Worm (Caenorhabditis elegans) whole organism, L4/young adult: ENCODE data around the gene elo-4.
A peak's percentile ranks its signal among the peaks of the same experiment; 100 is the strongest.

Experiments used
- W03F9.2 ChIP-seq: fragments of 150-350 bp; optimal IDR thresholded peaks from 2 replicates; lab custom pipeline; 2014; ENCODE audit warnings: missing biosample characterization, missing genetic modification characterization
- dao-5 ChIP-seq: sonication (generic microtip); optimal IDR thresholded peaks from 2 replicates; lab custom pipeline; 2016; ENCODE audit warnings: missing genotype, missing genetic modification characterization, moderate library complexity, missing compliant biosample characterization
- him-1 ChIP-seq: sonication (generic microtip); optimal IDR thresholded peaks from 2 replicates; lab custom pipeline; 2016; ENCODE audit warnings: missing genotype, missing genetic modification reagents, missing genetic modification characterization, missing compliant biosample characterization

elo-4 gene

DNA sequence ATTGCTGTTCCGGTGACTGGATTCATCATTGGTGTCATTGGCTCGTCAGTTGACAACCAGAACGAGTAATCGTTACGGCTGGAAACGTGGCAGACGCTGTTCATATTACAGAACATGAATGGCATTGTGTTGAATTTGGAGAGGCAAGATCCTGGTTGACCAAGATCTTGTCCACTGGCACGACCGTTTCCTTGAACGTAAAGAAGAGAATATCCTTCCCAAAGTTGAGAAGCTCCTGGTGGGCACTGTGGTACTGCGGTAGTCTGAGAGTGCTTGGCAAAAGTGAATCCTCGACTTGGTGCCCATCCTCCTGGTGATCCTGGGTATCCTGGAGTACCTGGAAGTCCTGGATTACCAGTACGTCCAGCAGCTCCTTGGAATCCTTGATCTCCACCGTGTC, 3.9 kb upstream of the elo-4 start:
- no peak for TF ChIP-seq W03F9.2

DNA sequence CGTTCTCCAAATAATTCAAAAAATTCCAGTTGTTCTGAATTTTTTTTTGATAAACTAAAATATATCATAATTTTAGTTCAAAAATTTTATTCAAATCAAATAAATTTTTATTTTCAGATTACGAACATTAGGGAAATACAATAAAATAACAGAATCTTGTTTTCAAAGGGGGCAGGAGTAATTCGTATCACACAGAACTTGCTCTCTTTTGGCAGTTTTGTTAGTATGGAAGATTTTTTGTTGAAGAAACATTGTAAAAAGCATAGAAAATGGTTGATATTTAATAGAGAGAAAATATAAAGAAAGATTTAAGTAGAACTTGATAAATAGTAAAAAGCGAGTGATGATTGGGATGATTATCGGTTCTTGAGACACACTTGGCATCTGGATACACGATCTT, 2.7 kb upstream of the elo-4 start:
- TF ChIP-seq dao-5 (tag; lab: Kevin White, UChicago) (no peak), him-1 (no peak), W03F9.2 (no peak)

DNA sequence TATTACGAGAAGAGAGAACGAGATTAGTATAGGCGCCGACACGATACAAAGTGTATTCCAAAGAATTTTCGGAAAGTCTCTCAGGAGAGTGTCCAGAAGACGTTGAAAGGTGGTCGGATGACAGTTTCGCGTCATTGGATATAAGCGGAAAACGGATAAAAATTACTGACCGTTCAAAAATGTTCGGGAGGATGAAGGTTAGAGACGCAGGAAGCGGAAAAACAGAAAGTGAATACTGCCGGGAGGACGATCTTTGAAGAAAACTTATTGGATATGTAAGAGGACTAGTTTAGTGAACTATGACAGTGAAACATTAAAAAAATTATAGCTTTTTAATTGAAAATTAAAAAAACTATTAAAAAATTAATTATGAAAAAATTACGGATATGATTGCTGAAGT, 1.0 kb upstream of the elo-4 start:
- no peak for TF ChIP-seq W03F9.2
- TF ChIP-seq him-1 = no peak
- no peak for TF ChIP-seq dao-5 (tag; lab: Kevin White, UChicago)

DNA sequence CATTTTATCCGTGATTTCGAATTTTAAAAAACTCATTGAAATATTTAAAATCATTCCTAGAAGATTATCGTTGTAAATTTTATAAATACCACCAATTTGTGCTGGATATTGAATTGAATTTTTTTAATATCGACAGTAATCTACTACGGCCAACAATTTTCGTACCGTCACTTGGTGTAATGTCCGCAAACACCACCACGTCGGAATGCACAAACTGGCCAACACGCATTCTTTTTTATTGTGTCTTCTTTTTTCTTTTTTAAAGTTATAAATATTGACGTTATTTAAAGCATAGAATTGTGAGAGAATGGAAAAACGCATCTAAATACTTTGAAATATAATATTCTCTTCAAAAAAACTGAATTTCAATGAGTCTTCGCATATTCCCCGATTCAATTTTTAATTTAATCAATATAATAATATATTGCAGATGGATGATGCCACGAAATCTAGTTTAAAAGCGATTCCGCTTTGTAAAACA, 3.0 kb downstream of the elo-4 start, which contains the start of gene ufc-1:
TSS of gene ufc-1 (plus strand) at position 431 of the 481 bp plus-strand sequence.
- TF ChIP-seq dao-5 (tag; lab: Kevin White, UChicago) = no peak
- TF ChIP-seq W03F9.2 = peak; percentile 22

DNA sequence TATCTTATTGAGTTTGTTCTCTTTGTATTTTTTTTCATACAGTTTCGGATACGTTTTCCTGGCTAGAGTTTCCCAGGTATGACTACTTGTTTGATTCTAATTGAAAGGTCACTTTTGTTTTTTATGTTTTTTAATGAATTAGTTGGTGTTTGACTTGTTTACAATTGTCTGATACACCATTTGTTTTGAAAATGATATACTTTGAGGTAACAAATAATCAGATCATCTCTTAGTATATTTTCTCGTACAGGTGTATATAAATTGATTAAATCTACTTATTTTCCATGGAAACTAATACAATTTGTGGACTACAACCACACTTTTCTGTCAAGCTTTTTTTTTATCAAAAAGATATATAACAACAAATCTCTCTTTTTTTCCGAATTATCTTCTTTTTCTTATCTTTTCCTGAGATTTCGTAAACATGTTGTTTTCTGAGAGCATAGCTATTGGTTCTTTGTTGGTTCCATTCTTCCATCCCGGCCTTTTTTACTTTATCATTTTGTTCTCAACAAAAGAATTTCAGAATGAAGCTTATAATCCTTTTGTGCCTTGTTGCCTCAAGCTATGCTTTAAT, 4.2 kb downstream of the elo-4 start, which contains the start of gene ttr-5:
TSS of gene ttr-5 (plus strand) at position 527 of the 577 bp plus-strand sequence.
- no peak for TF ChIP-seq dao-5 (tag; lab: Kevin White, UChicago)
- TF ChIP-seq him-1 = no peak
- TF ChIP-seq W03F9.2 = no peak

DNA sequence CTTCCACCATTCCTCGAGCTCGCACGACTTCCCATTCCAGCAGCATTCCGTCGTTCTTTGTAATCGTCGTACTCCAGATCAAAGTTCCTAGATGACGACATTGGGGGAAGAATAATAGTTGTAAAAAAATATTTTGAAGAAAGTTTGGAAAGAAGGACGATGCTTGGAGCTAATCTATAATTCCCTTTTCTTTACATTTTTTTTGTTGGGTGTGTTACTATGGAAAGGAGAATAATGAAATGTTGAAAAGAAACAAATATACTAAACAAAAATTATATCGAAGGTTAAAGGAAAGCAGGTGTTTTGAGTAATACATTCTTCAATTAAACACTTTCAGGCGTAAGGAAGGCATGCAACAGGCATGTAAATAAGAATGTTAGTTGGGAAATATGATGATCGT, 4.8 kb downstream of the elo-4 start, which contains the start of gene C40H1.3:
TSS of gene C40H1.3 (minus strand) at position 101 of the 400 bp plus-strand sequence.
- no peak for TF ChIP-seq him-1
- no peak for TF ChIP-seq W03F9.2
- no peak for TF ChIP-seq dao-5 (tag; lab: Kevin White, UChicago)

DNA sequence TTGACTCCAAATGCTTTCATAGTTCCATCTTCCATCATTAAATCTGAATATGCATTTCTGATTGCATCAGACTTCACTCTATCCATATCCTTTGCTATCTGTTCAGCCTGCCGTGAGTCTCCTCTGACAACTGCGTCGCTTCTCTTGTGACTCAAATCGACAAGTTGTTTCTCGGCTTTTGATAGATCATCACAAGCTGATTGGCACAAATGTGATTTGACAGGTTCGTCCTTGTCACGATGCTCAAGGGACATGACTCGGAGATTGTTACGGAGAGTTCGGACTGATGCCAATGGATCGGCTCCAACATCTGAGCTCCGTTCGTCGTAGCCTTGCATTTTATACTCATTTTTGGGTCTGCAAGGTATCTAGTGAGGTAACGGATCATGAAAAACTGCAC, 5.3 kb downstream of the elo-4 start:
- no peak for TF ChIP-seq dao-5 (tag; lab: Kevin White, UChicago)
- TF ChIP-seq him-1 = no peak
- TF ChIP-seq W03F9.2 = no peak

DNA sequence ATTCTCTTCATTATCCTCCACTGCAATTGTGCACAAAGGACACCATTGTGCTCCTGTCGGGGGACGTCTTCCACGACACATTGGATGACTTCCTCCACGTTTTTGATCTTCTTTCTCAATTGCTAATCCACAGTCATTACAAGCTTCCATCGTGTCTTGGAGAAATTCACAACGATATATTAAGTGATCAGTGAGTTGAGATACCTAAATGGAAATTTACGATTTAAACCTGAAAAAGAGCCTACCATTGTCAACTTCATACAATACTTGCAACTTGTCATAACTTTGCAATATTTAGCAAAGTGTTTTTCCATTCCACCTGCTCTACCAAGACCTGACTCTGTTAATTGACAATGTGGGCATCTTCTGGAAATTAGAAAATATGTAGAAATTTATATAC, 6.2 kb downstream of the elo-4 start:
- no peak for TF ChIP-seq dao-5 (tag; lab: Kevin White, UChicago)
- no peak for TF ChIP-seq W03F9.2
- no peak for TF ChIP-seq him-1

DNA sequence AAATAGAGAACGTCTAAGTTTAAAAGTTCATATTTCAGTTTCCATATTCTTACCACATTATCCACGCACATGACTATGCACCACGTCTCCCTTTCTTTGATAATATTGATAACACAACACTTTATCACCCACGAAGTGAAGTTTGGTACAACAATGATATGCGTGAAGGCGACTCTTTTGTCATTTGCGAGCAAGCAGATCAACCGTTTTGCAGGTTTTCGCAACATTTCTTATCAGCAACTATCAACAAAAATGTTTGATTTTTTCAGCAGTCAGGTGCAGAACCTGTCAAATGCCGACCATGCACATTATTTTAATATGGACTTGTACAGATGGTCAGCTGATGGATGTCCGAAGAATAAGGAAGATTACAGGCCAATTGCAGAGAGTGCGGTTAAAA, 7.5 kb downstream of the elo-4 start:
- TF ChIP-seq dao-5 (tag; lab: Kevin White, UChicago) = no peak
- TF ChIP-seq him-1 = no peak
- TF ChIP-seq W03F9.2 = no peak

DNA sequence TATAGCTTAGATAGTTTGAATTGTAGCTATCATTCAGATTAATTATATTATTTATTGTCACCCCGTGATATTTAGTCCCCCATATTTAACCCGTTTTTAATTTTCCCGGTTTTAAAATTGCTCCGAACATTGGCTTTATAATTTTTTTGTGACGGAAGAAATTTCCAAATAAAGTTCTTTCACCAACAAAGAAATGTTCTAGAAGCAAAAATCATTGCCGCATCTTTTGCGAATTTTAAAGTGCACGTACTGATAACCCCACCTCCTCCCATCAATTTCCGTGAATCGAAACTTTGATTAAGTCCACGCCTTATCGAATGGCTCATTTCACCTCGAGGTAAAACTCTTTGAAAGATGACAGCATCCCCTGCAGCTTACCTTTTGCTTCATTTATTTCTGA, 9.3 kb downstream of the elo-4 start, which contains the start of gene C40H1.7:
TSS of gene C40H1.7 (plus strand) at position 301 of the 400 bp plus-strand sequence.
- no peak for TF ChIP-seq W03F9.2

DNA sequence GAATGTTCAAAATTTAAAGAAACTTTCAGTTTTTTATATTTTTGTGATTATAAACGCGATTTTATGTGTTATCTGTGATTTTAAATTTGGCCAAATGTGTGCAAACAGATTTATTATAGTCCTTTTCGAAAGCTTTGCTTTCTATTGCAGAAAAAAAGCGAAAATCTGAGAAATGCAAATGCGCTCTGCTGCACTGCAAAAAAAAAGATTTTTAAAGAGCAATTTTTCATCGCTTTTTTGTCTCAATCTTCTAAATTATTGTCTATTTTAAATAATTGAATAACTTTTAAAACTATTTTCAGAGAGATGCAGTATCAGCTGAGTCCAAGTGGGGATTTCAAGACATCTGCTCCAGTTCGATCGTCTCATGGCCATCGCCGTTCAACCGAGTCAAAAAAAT, 12.1 kb downstream of the elo-4 start, which contains the start of gene cpb-1:
TSS of gene cpb-1 (plus strand) at position 301 of the 400 bp plus-strand sequence.
- no peak for TF ChIP-seq him-1
- no peak for TF ChIP-seq W03F9.2
- TF ChIP-seq dao-5 (tag; lab: Kevin White, UChicago) = no peak

DNA sequence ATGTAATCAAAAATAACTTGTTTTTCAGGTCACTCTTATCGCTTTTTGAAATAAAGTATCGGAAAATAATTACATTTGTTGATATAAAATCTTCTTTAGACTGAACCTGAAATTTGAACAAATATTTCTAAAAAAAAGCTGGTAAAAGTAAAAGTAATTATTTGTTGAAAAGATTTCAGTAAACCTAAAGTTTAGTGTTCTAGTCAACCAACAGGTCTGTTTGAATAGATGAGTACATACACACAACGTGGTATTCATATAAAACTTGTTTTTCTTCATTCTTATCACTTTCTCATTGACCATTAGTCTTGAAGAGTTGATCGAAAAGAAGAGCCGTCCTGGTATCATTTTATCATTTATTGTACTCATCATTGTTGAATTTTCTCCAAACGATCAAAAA, 14.4 kb downstream of the elo-4 start, which contains the start of gene C40H1.9:
TSS of gene C40H1.9 (plus strand) at position 301 of the 400 bp plus-strand sequence.
- TF ChIP-seq him-1 = no peak
- TF ChIP-seq dao-5 (tag; lab: Kevin White, UChicago) = no peak
- no peak for TF ChIP-seq W03F9.2

DNA sequence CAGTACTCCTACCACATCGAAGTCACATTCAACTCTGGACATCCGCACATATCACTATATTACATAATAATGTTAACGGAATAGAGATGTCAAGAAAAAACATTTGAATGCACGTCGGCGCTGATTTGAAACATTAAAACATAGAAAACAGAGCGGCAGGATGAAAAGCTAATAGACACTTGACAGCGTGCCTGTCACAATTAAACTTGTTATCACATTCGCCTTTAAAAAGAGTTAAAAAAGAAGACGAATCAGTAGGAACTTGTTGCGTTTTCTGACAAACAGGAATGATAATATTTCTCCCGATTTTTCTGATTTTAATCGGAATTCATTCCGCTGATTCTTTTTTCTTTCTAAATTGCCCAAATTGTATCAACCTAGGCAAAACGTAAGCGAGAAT, 16.5 kb downstream of the elo-4 start:
- TF ChIP-seq dao-5 (tag; lab: Kevin White, UChicago) (no peak), W03F9.2 (no peak), him-1 (no peak)

DNA sequence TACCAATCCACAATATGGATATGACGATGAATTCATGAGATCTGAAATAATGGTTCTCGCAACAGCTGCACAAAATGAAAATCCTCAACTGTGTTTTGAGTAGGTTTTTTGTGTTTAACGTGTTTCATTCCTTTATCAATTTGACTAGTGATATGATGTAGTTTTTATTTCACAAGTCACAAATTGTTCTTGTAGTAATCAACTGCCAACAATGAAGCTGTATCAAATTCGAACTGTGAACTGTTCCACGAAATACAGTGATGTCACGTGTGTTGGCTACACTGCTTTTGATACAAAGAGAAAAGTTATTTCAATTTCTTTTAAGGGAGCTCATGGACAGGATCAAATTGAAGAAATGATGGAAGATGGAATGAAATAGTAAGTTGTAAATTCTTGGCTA, 18.9 kb downstream of the elo-4 start:
- TF ChIP-seq him-1 = no peak
- TF ChIP-seq W03F9.2 = no peak
- TF ChIP-seq dao-5 (tag; lab: Kevin White, UChicago) = no peak

DNA sequence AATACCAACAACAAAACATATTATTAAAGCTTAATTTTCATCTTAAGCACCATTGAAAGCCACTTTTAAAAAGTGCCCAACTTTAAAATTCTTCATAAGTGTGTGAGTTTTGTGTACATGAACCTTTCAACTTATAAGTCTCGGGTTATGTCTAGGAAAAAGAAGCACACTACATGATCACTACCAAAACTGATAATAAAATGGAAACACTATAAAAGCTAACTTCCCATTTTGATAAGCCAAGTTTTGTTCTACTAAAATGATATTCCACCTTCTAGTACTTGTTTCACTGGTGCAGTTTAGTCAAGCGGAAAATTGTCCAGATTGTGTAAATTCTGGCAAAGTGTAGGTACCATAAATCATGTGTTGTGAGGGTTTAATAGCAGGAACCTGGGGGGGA, 19.6 kb downstream of the elo-4 start, which contains the start of gene C40H1.8:
TSS of gene C40H1.8 (plus strand) at position 242 of the 400 bp plus-strand sequence.
- TF ChIP-seq dao-5 (tag; lab: Kevin White, UChicago) (no peak), W03F9.2 (no peak), him-1 (no peak)

DNA sequence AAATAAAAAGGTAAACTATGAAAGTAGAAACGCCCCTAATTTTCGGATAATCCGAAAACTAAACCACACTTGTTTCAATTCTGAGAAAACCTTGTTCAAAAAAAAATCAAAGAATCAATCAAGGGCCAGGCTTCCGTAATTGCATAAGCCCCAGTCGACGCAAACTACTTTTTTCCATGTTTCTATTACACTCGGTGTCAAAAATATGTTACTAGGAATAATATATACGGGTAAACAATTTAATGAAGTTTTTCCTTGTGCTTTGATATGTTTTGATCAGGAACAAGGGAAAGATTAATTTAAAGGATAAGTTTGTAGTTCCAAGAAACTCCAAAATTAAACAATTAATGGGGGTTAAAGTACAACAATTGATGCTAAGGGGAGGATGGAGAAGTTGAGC, 24.2 kb downstream of the elo-4 start:
- TF ChIP-seq W03F9.2 = no peak
- no peak for TF ChIP-seq him-1
- no peak for TF ChIP-seq dao-5 (tag; lab: Kevin White, UChicago)
